Worm (Caenorhabditis elegans): ENCODE results near the gene klf-3.

DNA sequence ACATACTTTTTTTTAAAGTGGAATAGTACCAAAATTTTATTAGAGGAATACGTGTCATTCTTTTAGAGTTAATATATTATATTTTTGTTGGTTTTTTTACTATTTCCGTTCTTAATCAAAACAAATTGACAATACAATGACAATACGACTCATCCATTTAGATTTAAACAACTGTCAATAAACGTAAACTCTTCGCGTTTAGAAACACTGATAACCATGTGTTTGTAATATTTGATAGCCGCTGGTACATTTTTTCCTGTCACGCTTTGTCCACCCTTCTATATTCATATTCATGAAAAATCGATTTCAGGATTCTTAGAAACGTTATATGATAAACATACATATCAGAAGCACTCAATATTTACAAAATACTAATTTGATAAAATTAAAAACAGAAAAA is 47.1 kb downstream of the klf-3 start:
- TF ChIP-seq him-1 (tag; optimal IDR thresholded peaks at IDR 0.05) (no peak), dao-5 (tag; optimal IDR thresholded peaks at IDR 0.05) (no peak), W03F9.2 (tag; optimal IDR thresholded peaks at IDR 0.05) (no peak)

Data from whole organism, L4/young adult.